Fruit fly (Drosophila melanogaster): ENCODE measurements around the gene Pi3K21B.

dm6 chr2L:309812-310431 is 12.2 kb downstream of the Pi3K21B start:
- TF ChIP-seq Sin3A (optimal IDR thresholded peaks at IDR 0.05) (no peak), h (optimal IDR thresholded peaks at IDR 0.05) (no peak)

Data from Kc167 (cell line).